Worm (Caenorhabditis elegans): ENCODE measurements around the gene C34D1.4.
A peak's percentile ranks its signal among the peaks of the same experiment; 100 is the strongest.

C34D1.4 gene

DNA sequence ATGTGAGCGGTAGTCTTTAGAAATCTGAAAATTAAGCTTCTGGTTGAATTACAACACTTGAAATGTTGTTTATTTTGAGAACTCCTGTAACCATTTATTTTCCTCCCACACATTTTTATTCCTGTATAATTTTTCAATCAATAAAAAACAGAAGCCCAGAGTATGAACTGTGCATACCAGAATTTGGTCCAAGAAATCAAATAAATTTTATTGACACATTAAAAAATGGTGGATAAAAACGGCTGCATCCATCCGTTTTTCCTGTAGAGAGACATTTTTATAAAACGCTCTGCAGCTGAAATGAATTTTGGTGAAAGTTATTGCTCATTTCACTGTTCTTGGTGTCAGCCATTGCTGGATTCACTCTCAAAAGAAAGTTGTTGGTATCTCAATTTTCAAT is 38.1 kb upstream of the C34D1.4 start, which contains the start of gene C26E1.1:
Gene C26E1.1, plus strand, starts transcription at position 301 of the 400 bp plus-strand sequence.
- TF ChIP-seq R02D3.7 (tag; optimal IDR thresholded peaks at IDR 0.05), result no peak
- no peak for TF ChIP-seq nhr-67 (tag; optimal IDR thresholded peaks at IDR 0.05)
- TF ChIP-seq fkh-2 (tag; optimal IDR thresholded peaks at IDR 0.05), result no peak
- TF ChIP-seq ztf-4 (tag; optimal IDR thresholded peaks at IDR 0.05), result no peak
- TF ChIP-seq fos-1 (tag; optimal IDR thresholded peaks at IDR 0.05), result no peak
- TF ChIP-seq ceh-82 (tag; optimal IDR thresholded peaks at IDR 0.05), result no peak
- TF ChIP-seq skn-1 (tag; optimal IDR thresholded peaks at IDR 0.05), result no peak
- TF ChIP-seq elt-3 (tag; optimal IDR thresholded peaks at IDR 0.05), result no peak
- no peak for TF ChIP-seq eor-1 (tag; optimal IDR thresholded peaks at IDR 0.05)
- no peak for TF ChIP-seq ama-1 (optimal IDR thresholded peaks at IDR 0.05)
- no peak for TF ChIP-seq nhr-11 (tag; optimal IDR thresholded peaks at IDR 0.05)
- no peak for TF ChIP-seq ztf-11 (tag; optimal IDR thresholded peaks at IDR 0.05)
- no peak for TF ChIP-seq egl-27 (tag; optimal IDR thresholded peaks at IDR 0.05)
- TF ChIP-seq nhr-12 (tag; optimal IDR thresholded peaks at IDR 0.05), result no peak
- no peak for TF ChIP-seq pha-4 (tag; optimal IDR thresholded peaks at IDR 0.05)
- no peak for TF ChIP-seq pqm-1 (tag; optimal IDR thresholded peaks at IDR 0.05)
- TF ChIP-seq ceh-16 (tag; optimal IDR thresholded peaks at IDR 0.05), result no peak
- TF ChIP-seq unc-39 (tag; optimal IDR thresholded peaks at IDR 0.05), result no peak
- TF ChIP-seq nhr-25 (tag; optimal IDR thresholded peaks at IDR 0.05), result no peak
- no peak for TF ChIP-seq mdl-1 (tag; optimal IDR thresholded peaks at IDR 0.05)

DNA sequence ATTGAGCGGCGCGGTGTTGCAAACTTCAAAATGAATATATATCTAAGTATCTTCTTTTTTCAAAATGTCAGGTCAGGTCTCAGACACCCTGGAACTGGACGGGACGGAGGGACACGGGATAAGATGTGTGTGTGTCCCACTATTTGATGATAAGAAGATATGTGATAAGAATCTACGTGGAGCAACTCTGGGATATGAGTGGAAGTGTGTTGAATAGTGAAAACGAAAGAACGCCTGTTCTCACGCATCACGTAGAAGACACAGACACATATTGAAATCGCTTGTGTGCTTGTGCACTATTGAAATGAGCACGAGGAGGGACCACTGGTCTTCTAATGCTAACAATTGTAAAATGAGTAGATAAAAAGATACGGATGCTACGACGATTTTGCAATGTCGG is 36.7 kb upstream of the C34D1.4 start, which contains the start of gene uig-1:
Gene uig-1, minus strand, starts transcription at position 120 of the 400 bp plus-strand sequence.
- TF ChIP-seq ama-1 (optimal IDR thresholded peaks at IDR 0.05), result no peak
- no peak for TF ChIP-seq fos-1 (tag; optimal IDR thresholded peaks at IDR 0.05)
- no peak for TF ChIP-seq eor-1 (tag; optimal IDR thresholded peaks at IDR 0.05)
- TF ChIP-seq mml-1 (tag; optimal IDR thresholded peaks at IDR 0.05), result no peak
- TF ChIP-seq nfya-1 (tag; optimal IDR thresholded peaks at IDR 0.05; ENCODE audit: insufficient read depth), result peak; percentile 30
- no peak for TF ChIP-seq nhr-237 (tag; optimal IDR thresholded peaks at IDR 0.05)
- no peak for TF ChIP-seq nhr-11 (tag; optimal IDR thresholded peaks at IDR 0.05)

DNA sequence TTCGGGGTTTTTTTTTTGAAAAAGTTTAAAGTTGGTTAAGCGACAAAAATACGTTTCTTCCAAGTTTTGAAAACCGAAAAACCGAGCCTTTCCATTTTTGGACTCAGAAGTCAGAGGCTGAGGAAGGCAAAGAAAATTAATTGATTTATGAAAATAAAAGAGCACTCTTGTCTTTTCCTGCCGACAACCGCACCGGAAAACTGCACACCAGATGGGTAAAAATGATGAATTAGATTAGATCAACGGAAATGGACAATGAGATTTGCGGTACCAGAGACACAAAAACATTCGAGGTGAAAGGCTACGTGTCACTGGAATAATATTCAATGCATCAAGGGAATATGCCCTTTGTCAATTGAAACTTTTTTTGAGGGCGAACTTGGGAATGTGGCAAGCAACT is 35.4 kb upstream of the C34D1.4 start:
- TF ChIP-seq lin-39 (tag; optimal IDR thresholded peaks at IDR 0.05), result no peak
- TF ChIP-seq ztf-11 (tag; optimal IDR thresholded peaks at IDR 0.05), result no peak
- TF ChIP-seq lin-15B (tag; optimal IDR thresholded peaks at IDR 0.05), result no peak
- no peak for TF ChIP-seq fos-1 (tag; optimal IDR thresholded peaks at IDR 0.05)
- TF ChIP-seq elt-1 (tag; optimal IDR thresholded peaks at IDR 0.05), result no peak
- TF ChIP-seq sea-2 (GFP tag; optimal IDR thresholded peaks at IDR 0.05), result no peak
- TF ChIP-seq nhr-43 (tag; optimal IDR thresholded peaks at IDR 0.05; ENCODE audit: poor library complexity, severe bottlenecking), result no peak
- no peak for TF ChIP-seq pha-4 (tag; optimal IDR thresholded peaks at IDR 0.05)
- TF ChIP-seq nhr-12 (tag; optimal IDR thresholded peaks at IDR 0.05), result no peak
- no peak for TF ChIP-seq ZK546.5 (tag; optimal IDR thresholded peaks at IDR 0.05)
- TF ChIP-seq R02D3.7 (tag; optimal IDR thresholded peaks at IDR 0.05), result no peak
- no peak for TF ChIP-seq eor-1 (tag; optimal IDR thresholded peaks at IDR 0.05)
- TF ChIP-seq zag-1 (tag; optimal IDR thresholded peaks at IDR 0.05), result no peak
- TF ChIP-seq nhr-76 (tag; optimal IDR thresholded peaks at IDR 0.05), result no peak
- TF ChIP-seq pqm-1 (tag; optimal IDR thresholded peaks at IDR 0.05), result no peak
- no peak for TF ChIP-seq ama-1 (optimal IDR thresholded peaks at IDR 0.05)
- no peak for TF ChIP-seq unc-39 (tag; optimal IDR thresholded peaks at IDR 0.05)
- TF ChIP-seq daf-12 (tag; optimal IDR thresholded peaks at IDR 0.05), result no peak

DNA sequence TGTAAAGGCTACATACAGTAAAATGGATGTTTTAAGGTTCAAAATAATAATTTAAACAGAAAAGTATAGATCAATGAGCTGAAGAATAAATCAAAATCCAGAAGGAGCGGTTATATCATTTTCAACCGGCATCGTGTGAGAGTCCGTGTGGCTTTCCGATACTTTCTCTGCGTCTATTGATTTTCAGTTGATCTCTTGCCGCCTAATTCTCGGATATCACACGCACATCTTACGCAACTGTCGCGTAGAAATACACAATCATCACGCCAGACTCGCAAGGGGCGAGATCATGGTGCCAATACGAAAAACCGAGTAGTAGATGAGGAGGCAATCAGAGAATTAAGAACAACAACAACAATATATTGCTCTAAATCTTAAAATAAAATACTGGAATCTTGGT is 29.8 kb upstream of the C34D1.4 start:
- TF ChIP-seq nfya-1 (tag; optimal IDR thresholded peaks at IDR 0.05; ENCODE audit: insufficient read depth) (no peak), snpc-4 (tag; optimal IDR thresholded peaks at IDR 0.05) (no peak), nhr-237 (tag; optimal IDR thresholded peaks at IDR 0.05) (no peak), mml-1 (tag; optimal IDR thresholded peaks at IDR 0.05) (no peak), mdl-1 (tag; optimal IDR thresholded peaks at IDR 0.05) (no peak), ztf-4 (tag; optimal IDR thresholded peaks at IDR 0.05) (no peak), nhr-23 (tag; optimal IDR thresholded peaks at IDR 0.05) (no peak), ceh-82 (tag; optimal IDR thresholded peaks at IDR 0.05) (no peak), nhr-76 (tag; optimal IDR thresholded peaks at IDR 0.05) (no peak), nhr-28 (tag; optimal IDR thresholded peaks at IDR 0.05) (no peak), nhr-11 (tag; optimal IDR thresholded peaks at IDR 0.05) (no peak), nhr-25 (tag; optimal IDR thresholded peaks at IDR 0.05) (no peak)

DNA sequence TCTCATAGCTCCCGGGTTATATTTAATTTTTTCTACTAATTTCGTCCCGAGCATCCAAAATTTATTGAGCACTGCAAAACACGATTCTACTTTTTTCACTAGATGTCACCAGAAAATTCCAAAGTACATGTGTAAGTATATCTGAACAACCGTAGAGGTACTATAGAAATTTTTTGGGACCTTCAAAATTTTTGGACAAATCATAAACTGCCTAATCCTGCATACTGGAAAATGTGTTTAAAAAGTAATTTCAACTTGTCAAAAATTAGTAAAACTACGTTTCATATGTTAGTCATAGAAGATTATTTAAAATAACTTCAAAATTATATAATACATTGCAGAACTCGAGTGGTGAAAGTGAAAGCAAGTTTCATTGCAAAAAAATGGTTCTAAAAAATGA is 27.4 kb upstream of the C34D1.4 start:
- TF ChIP-seq ceh-16 (tag; optimal IDR thresholded peaks at IDR 0.05), result no peak
- TF ChIP-seq nhr-237 (tag; optimal IDR thresholded peaks at IDR 0.05), result no peak
- no peak for TF ChIP-seq nhr-77 (tag; optimal IDR thresholded peaks at IDR 0.05)
- no peak for TF ChIP-seq fos-1 (tag; optimal IDR thresholded peaks at IDR 0.05)
- TF ChIP-seq egl-27 (tag; optimal IDR thresholded peaks at IDR 0.05), result no peak
- no peak for TF ChIP-seq nhr-11 (tag; optimal IDR thresholded peaks at IDR 0.05)

All from whole organism, L3 larva.